Worm (Caenorhabditis elegans) whole organism, L4 larva: Measurements from ENCODE around the gene fbxa-202.

Source experiments
- aly-2 ChIP-seq: sonication (generic microtip); optimal IDR thresholded peaks from 2 replicates; lab custom pipeline; 2018; ENCODE audit warnings: missing biosample characterization, missing genetic modification characterization
- egl-43 ChIP-seq: fragments of 200-800 bp; sonication (Bioruptor generic); IDR thresholded peaks from 2 replicates; pipeline ENCODE4 v1.3.6; 2022; ENCODE audit warnings: missing genetic modification reagents, missing genetic modification characterization, missing compliant biosample characterization
- fkh-10 ChIP-seq: fragments of 150-350 bp; optimal IDR thresholded peaks from 2 replicates; lab custom pipeline; 2014; ENCODE audit warnings: missing biosample characterization, missing genetic modification reagents, missing genetic modification characterization
- nhr-6 ChIP-seq: fragments of 150-350 bp; optimal IDR thresholded peaks from 2 replicates; lab custom pipeline; 2014; ENCODE audit warnings: missing biosample characterization, missing genetic modification characterization
- ztf-11 ChIP-seq: fragments of 150-350 bp; optimal IDR thresholded peaks from 2 replicates; lab custom pipeline; 2014; ENCODE audit warnings: missing biosample characterization, missing genetic modification characterization

- TF ChIP-seq ztf-11 (no peak), aly-2 (no peak), egl-43 (no peak), nhr-6 (tag; lab: Kevin White, UChicago) (no peak), fkh-10 (GFP tag; lab: Kevin White, UChicago) (no peak)
These were observed 15.1 kb upstream of the fbxa-202 start for ce11 chrV:6311936-6312335.
